Worm (Caenorhabditis elegans) whole organism, young adult: ENCODE measurements around the gene srr-10.

Source experiments
- C06A6.2 ChIP-seq: fragments of 200-800 bp; sonication (Bioruptor generic); conservative IDR thresholded peaks from 2 replicates; pipeline ENCODE4 v1.3.6; 2022; ENCODE audit warnings: missing genetic modification characterization, missing compliant biosample characterization
- C17E4.6 ChIP-seq: fragments of 200-800 bp; sonication (Bioruptor generic); IDR thresholded peaks from 2 replicates; pipeline ENCODE4 v1.3.6; 2022; ENCODE audit warnings: missing genetic modification reagents, missing genetic modification characterization, missing compliant biosample characterization
- F39B2.1 ChIP-seq: fragments of 200-800 bp; sonication (Bioruptor generic); IDR thresholded peaks from 2 replicates; pipeline ENCODE4 v1.3.6; 2022; ENCODE audit warnings: missing genetic modification reagents, missing genetic modification characterization, missing compliant biosample characterization
- F49E8.2 ChIP-seq: sonication (generic microtip); optimal IDR thresholded peaks from 3 replicates; lab custom pipeline; 2017; ENCODE audit warnings: missing genetic modification characterization, mild to moderate bottlenecking, missing compliant biosample characterization, antibody characterized with exemption, moderate library complexity; ENCODE audit not compliant: insufficient read depth
- F52B5.7 ChIP-seq: sonication (generic microtip); optimal IDR thresholded peaks from 2 replicates; lab custom pipeline; 2016; ENCODE audit warnings: mild to moderate bottlenecking, missing genetic modification characterization, missing compliant biosample characterization
- F57A8.1 ChIP-seq: fragments of 200-800 bp; sonication (Bioruptor generic); optimal IDR thresholded peaks from 2 replicates; lab custom pipeline; 2018; ENCODE audit warnings: mild to moderate bottlenecking, missing genetic modification characterization, moderate library complexity, missing compliant biosample characterization
- Y56A3A.18 ChIP-seq: fragments of 200-800 bp; sonication (Bioruptor generic); IDR thresholded peaks from 2 replicates; pipeline ENCODE4 v1.3.6; 2022; ENCODE audit warnings: missing genetic modification reagents, missing genetic modification characterization, missing compliant biosample characterization
- Y79H2A.3 ChIP-seq: fragments of 200-800 bp; sonication (Bioruptor generic); conservative IDR thresholded peaks from 2 replicates; pipeline ENCODE4 v1.3.6; 2022; ENCODE audit warnings: missing genetic modification reagents, missing genetic modification characterization, missing compliant biosample characterization
- aptf-3 ChIP-seq: fragments of 200-800 bp; sonication (Bioruptor generic); IDR thresholded peaks from 2 replicates; pipeline ENCODE4 v1.3.6; 2022; ENCODE audit warnings: missing genetic modification characterization, missing compliant biosample characterization
- atf-7 ChIP-seq: sonication (generic microtip); optimal IDR thresholded peaks from 2 replicates; lab custom pipeline; 2017; ENCODE audit warnings: mild to moderate bottlenecking, missing genetic modification characterization, missing compliant biosample characterization
- attf-3 ChIP-seq: fragments of 200-800 bp; sonication (Bioruptor generic); conservative IDR thresholded peaks from 2 replicates; pipeline ENCODE4 v1.3.6; 2022; ENCODE audit warnings: missing genetic modification reagents, missing genetic modification characterization, missing compliant biosample characterization
- attf-5 ChIP-seq: fragments of 200-800 bp; sonication (Bioruptor generic); optimal IDR thresholded peaks from 2 replicates; lab custom pipeline; 2018; ENCODE audit warnings: mild to moderate bottlenecking, missing genetic modification characterization, missing compliant biosample characterization
- bed-2 ChIP-seq: fragments of 200-800 bp; sonication (Bioruptor generic); IDR thresholded peaks from 2 replicates; pipeline ENCODE4 v1.3.6; 2022; ENCODE audit warnings: missing genetic modification reagents, missing genetic modification characterization, missing compliant biosample characterization
- ceh-79 ChIP-seq: sonication (generic microtip); optimal IDR thresholded peaks from 2 replicates; lab custom pipeline; 2017; ENCODE audit warnings: mild to moderate bottlenecking, missing genetic modification characterization, missing compliant biosample characterization
- ceh-91 ChIP-seq: fragments of 200-800 bp; sonication (Bioruptor generic); IDR thresholded peaks from 2 replicates; pipeline ENCODE4 v1.3.6; 2022; ENCODE audit warnings: missing genetic modification reagents, missing genetic modification characterization, missing compliant biosample characterization
- die-1 ChIP-seq: sonication (generic microtip); optimal IDR thresholded peaks from 2 replicates; lab custom pipeline; 2016; ENCODE audit warnings: missing genotype, mild to moderate bottlenecking, missing genetic modification characterization, missing compliant biosample characterization
- egl-18 ChIP-seq: fragments of 200-800 bp; sonication (Bioruptor generic); IDR thresholded peaks from 2 replicates; pipeline ENCODE4 v1.3.6; 2022; ENCODE audit warnings: missing genetic modification reagents, missing genetic modification characterization, missing compliant biosample characterization
- ekl-4 ChIP-seq: fragments of 200-800 bp; sonication (Bioruptor generic); IDR thresholded peaks from 2 replicates; pipeline ENCODE4 v1.3.6; 2022; ENCODE audit warnings: missing genetic modification reagents, missing genetic modification characterization, missing compliant biosample characterization
- ets-4 ChIP-seq: fragments of 200-800 bp; sonication (Bioruptor generic); optimal IDR thresholded peaks from 2 replicates; lab custom pipeline; 2018; ENCODE audit warnings: mild to moderate bottlenecking, missing genetic modification characterization, missing compliant biosample characterization
- hrde-1 ChIP-seq: sonication (generic microtip); optimal IDR thresholded peaks from 2 replicates; lab custom pipeline; 2016; ENCODE audit warnings: missing genetic modification characterization, mild to moderate bottlenecking, missing compliant biosample characterization, moderate library complexity, missing genotype, missing genetic modification reagents, borderline replicate concordance
- hsf-1 ChIP-seq: fragments of 200-800 bp; sonication (Bioruptor generic); IDR thresholded peaks from 2 replicates; pipeline ENCODE4 v1.3.6; 2022; ENCODE audit warnings: missing genetic modification reagents, missing genetic modification characterization, missing compliant biosample characterization
- lag-1 ChIP-seq: fragments of 200-800 bp; sonication (Bioruptor generic); IDR thresholded peaks from 2 replicates; pipeline ENCODE4 v1.3.6; 2022; ENCODE audit warnings: missing genetic modification reagents, missing genetic modification characterization, missing compliant biosample characterization
- lin-40 ChIP-seq: sonication (generic microtip); optimal IDR thresholded peaks from 2 replicates; lab custom pipeline; 2016; ENCODE audit warnings: missing genetic modification characterization, mild to moderate bottlenecking, missing compliant biosample characterization, missing genotype, missing genetic modification reagents
- lsy-27 ChIP-seq: sonication (generic microtip); optimal IDR thresholded peaks from 2 replicates; lab custom pipeline; 2017; ENCODE audit warnings: missing genetic modification characterization, mild to moderate bottlenecking, missing compliant biosample characterization, antibody characterized with exemption, missing genotype, borderline replicate concordance; ENCODE audit not compliant: insufficient read depth
- madf-10 ChIP-seq: sonication (generic microtip); optimal IDR thresholded peaks from 2 replicates; lab custom pipeline; 2016; ENCODE audit warnings: mild to moderate bottlenecking, missing genetic modification characterization, missing compliant biosample characterization
- madf-3 ChIP-seq: fragments of 200-800 bp; sonication (Bioruptor generic); IDR thresholded peaks from 2 replicates; pipeline ENCODE4 v1.3.6; 2022; ENCODE audit warnings: missing genetic modification reagents, missing genetic modification characterization, missing compliant biosample characterization
- madf-6 ChIP-seq: fragments of 200-800 bp; sonication (Bioruptor generic); IDR thresholded peaks from 2 replicates; pipeline ENCODE4 v1.3.6; 2022; ENCODE audit warnings: missing genetic modification reagents, missing genetic modification characterization, missing compliant biosample characterization
- mcd-1 ChIP-seq: fragments of 200-800 bp; sonication (Bioruptor generic); IDR thresholded peaks from 2 replicates; pipeline ENCODE4 v1.3.6; 2022; ENCODE audit warnings: missing genetic modification reagents, missing genetic modification characterization, missing compliant biosample characterization
- nfya-1 ChIP-seq: sonication (generic microtip); optimal IDR thresholded peaks from 2 replicates; lab custom pipeline; 2017; ENCODE audit warnings: antibody characterized with exemption, missing compliant biosample characterization, missing genetic modification characterization, borderline replicate concordance; ENCODE audit not compliant: insufficient read depth
- nfyb-1 ChIP-seq: fragments of 200-800 bp; sonication (Bioruptor generic); IDR thresholded peaks from 2 replicates; pipeline ENCODE4 v1.3.6; 2022; ENCODE audit warnings: missing genetic modification reagents, missing genetic modification characterization, missing compliant biosample characterization
- nhr-179 ChIP-seq: sonication (generic microtip); optimal IDR thresholded peaks from 2 replicates; lab custom pipeline; 2016; ENCODE audit warnings: mild to moderate bottlenecking, missing genetic modification characterization, missing compliant biosample characterization
- nhr-80 ChIP-seq: sonication (generic microtip); optimal IDR thresholded peaks from 2 replicates; lab custom pipeline; 2016; ENCODE audit warnings: missing genetic modification characterization, missing compliant biosample characterization
- pha-4 ChIP-seq: fragments of 150-350 bp; sonication (generic microtip); optimal IDR thresholded peaks from 2 replicates; lab custom pipeline; 2014; ENCODE audit warnings: missing biosample characterization, missing genetic modification reagents, missing genetic modification characterization
- rcor-1 ChIP-seq: fragments of 200-800 bp; sonication (Bioruptor generic); IDR thresholded peaks from 2 replicates; pipeline ENCODE4 v1.3.6; 2022; ENCODE audit warnings: missing genetic modification reagents, missing genetic modification characterization, missing compliant biosample characterization
- repo-1 ChIP-seq: sonication (generic microtip); optimal IDR thresholded peaks from 2 replicates; lab custom pipeline; 2017; ENCODE audit warnings: mild to moderate bottlenecking, missing genetic modification characterization, missing compliant biosample characterization
- rpc-1 ChIP-seq, 2 experiments: fragments of 150-350 bp in 1 of 2; sonication (generic microtip) in 1 of 2; optimal IDR thresholded peaks; 2 replicates each; lab custom pipeline; 2014 to 2018; ENCODE audit warnings: missing biosample characterization in 1 of 2, missing genetic modification characterization in 1 of 2, missing genetic modification reagents in 1 of 2, missing genotype in 1 of 2
- snpc-4 ChIP-seq, 5 experiments: fragments of 150-350 bp in 1 of 5; sonication (generic microtip) in 4 of 5; optimal IDR thresholded peaks; 2 replicates each; lab custom pipeline; 2014 to 2018; ENCODE audit warnings: missing genetic modification characterization in 5 of 5, missing biosample characterization in 3 of 5, antibody characterized with exemption in 2 of 5, mild to moderate bottlenecking in 2 of 5, missing compliant biosample characterization in 2 of 5, missing genotype in 2 of 5, moderate library complexity in 2 of 5, missing genetic modification reagents in 1 of 5
- tbp1 ChIP-seq: fragments of 200-800 bp; sonication (Bioruptor generic); optimal IDR thresholded peaks from 2 replicates; lab custom pipeline; 2018; ENCODE audit warnings: mild to moderate bottlenecking, missing genetic modification characterization, missing compliant biosample characterization
- tbx-9 ChIP-seq: sonication (generic microtip); optimal IDR thresholded peaks from 2 replicates; lab custom pipeline; 2016; ENCODE audit warnings: borderline replicate concordance, missing genetic modification characterization, inconsistent platforms, missing compliant biosample characterization
- tlf-1 ChIP-seq: fragments of 200-800 bp; sonication (Bioruptor generic); optimal IDR thresholded peaks from 2 replicates; lab custom pipeline; 2018; ENCODE audit warnings: mild to moderate bottlenecking, missing genetic modification characterization, missing compliant biosample characterization
- unc-130 ChIP-seq: sonication (generic microtip); optimal IDR thresholded peaks from 2 replicates; lab custom pipeline; 2016; ENCODE audit warnings: missing genetic modification reagents, missing genetic modification characterization, missing compliant biosample characterization
- zfh-2 ChIP-seq: fragments of 200-800 bp; sonication (Bioruptor generic); conservative IDR thresholded peaks from 2 replicates; pipeline ENCODE4 v1.3.6; 2022; ENCODE audit warnings: missing genetic modification reagents, missing genetic modification characterization, missing compliant biosample characterization
- ztf-18 ChIP-seq: sonication (generic microtip); optimal IDR thresholded peaks from 2 replicates; lab custom pipeline; 2016; ENCODE audit warnings: missing genotype, mild to moderate bottlenecking, missing genetic modification characterization, missing compliant biosample characterization
- ztf-6 ChIP-seq: fragments of 200-800 bp; sonication (Bioruptor generic); IDR thresholded peaks from 2 replicates; pipeline ENCODE4 v1.3.6; 2022; ENCODE audit warnings: missing genetic modification reagents, missing genetic modification characterization, missing compliant biosample characterization

The srr-10 gene

ce11 chrV:7777098-7777497 is 41.7 kb downstream of the srr-10 start, which contains the start of gene C26F1.3 (continued):
- peak; percentile 85; the same call in 1 of the 2 replicates for TF ChIP-seq madf-3
- no peak for TF ChIP-seq snpc-4 (GFP tag; optimal IDR thresholded peaks at IDR 0.05; lab: Kevin White, UChicago)
- TF ChIP-seq snpc-4 (tag; optimal IDR thresholded peaks at IDR 0.05; lab: Kevin White, UChicago) = no peak
- TF ChIP-seq ets-4 (GFP tag; lab: Kevin White, UChicago) = no peak
- TF ChIP-seq atf-7 (tag; lab: Kevin White, UChicago) = no peak
- TF ChIP-seq lin-40 = no peak
- TF ChIP-seq C17E4.6 (GFP tag; lab: Robert Waterston, UW) = peak; percentile 55; the same call in 1 of the 2 replicates
- TF ChIP-seq mcd-1 = no peak
- TF ChIP-seq zfh-2 = no peak
- no peak for TF ChIP-seq egl-18 (GFP tag; lab: Robert Waterston, UW)
- TF ChIP-seq C06A6.2 = no peak
- TF ChIP-seq tbx-9 (tag; lab: Kevin White, UChicago) = no peak
- no peak for TF ChIP-seq die-1 (tag; lab: Kevin White, UChicago)
- TF ChIP-seq Y79H2A.3 (GFP tag; lab: Robert Waterston, UW) = no peak
- TF ChIP-seq rcor-1 (GFP tag; lab: Robert Waterston, UW) = peak; percentile 44; the same call in 1 of the 2 replicates
- TF ChIP-seq attf-3 (GFP tag; lab: Robert Waterston, UW) = no peak
- no peak for TF ChIP-seq nhr-80 (tag; lab: Kevin White, UChicago)
- TF ChIP-seq tlf-1 = no peak

ce11 chrV:7778999-7779398 is 43.6 kb downstream of the srr-10 start:
- TF ChIP-seq ekl-4 (GFP tag; lab: Robert Waterston, UW) (peak; percentile 44; the same call in 1 of the 2 replicates), lsy-27 (tag; lab: Kevin White, UChicago) (no peak), unc-130 (peak; percentile 15), rcor-1 (GFP tag; lab: Robert Waterston, UW) (no peak), ceh-79 (tag; lab: Kevin White, UChicago) (no peak), F39B2.1 (no peak), atf-7 (tag; lab: Kevin White, UChicago) (peak; percentile 18), ztf-6 (no peak), tbp1 (no peak), Y56A3A.18 (GFP tag; lab: Robert Waterston, UW) (no peak), repo-1 (tag; lab: Kevin White, UChicago) (no peak), F57A8.1 (GFP tag; lab: Kevin White, UChicago) (no peak), snpc-4 (GFP tag; optimal IDR thresholded peaks at IDR 0.05; lab: Kevin White, UChicago) (no peak), snpc-4 (tag; optimal IDR thresholded peaks at IDR 0.05; lab: Kevin White, UChicago) (peak in 1 of 4 experiments; percentile 23), nfya-1 (tag; lab: Kevin White, UChicago) (no peak), die-1 (tag; lab: Kevin White, UChicago) (no peak), madf-6 (GFP tag; lab: Robert Waterston, UW) (peak; percentile 26; the same call in 1 of the 2 replicates), rpc-1 (optimal IDR thresholded peaks at IDR 0.05; lab: Kevin White, UChicago) (no peak), rpc-1 (tag; optimal IDR thresholded peaks at IDR 0.05; lab: Kevin White, UChicago) (no peak), aptf-3 (GFP tag; lab: Robert Waterston, UW) (no peak), hrde-1 (tag; lab: Kevin White, UChicago) (peak; percentile 75), madf-10 (tag; lab: Kevin White, UChicago) (no peak), hsf-1 (GFP tag; lab: Robert Waterston, UW) (peak; percentile 61; the same call in 1 of the 2 replicates), F49E8.2 (peak; percentile 38), tbx-9 (tag; lab: Kevin White, UChicago) (no peak), pha-4 (tag; lab: Kevin White, UChicago) (no peak), bed-2 (GFP tag; lab: Robert Waterston, UW) (no peak), nhr-179 (tag; lab: Kevin White, UChicago) (no peak), attf-5 (no peak), ceh-91 (GFP tag; lab: Robert Waterston, UW) (peak; percentile 27; the same call in 1 of the 2 replicates), C17E4.6 (GFP tag; lab: Robert Waterston, UW) (peak; percentile 29; the same call in 1 of the 2 replicates), mcd-1 (no peak), lag-1 (no peak), ztf-18 (no peak), Y79H2A.3 (GFP tag; lab: Robert Waterston, UW) (no peak), F52B5.7 (no peak), nfyb-1 (GFP tag; lab: Robert Waterston, UW) (no peak)
